Worm (Caenorhabditis elegans) whole organism, L2 larva: ENCODE results near the gene ugt-23.

ENCODE experiments used
- ama-1 ChIP-seq: fragments of 150-350 bp; optimal IDR thresholded peaks from 2 replicates; lab custom pipeline; 2018; ENCODE audit warnings: inconsistent platforms
- fos-1 ChIP-seq: fragments of 150-350 bp; optimal IDR thresholded peaks from 2 replicates; lab custom pipeline; 2014; ENCODE audit warnings: missing biosample characterization, missing genetic modification characterization
- lin-11 ChIP-seq: fragments of 150-350 bp; sonication (generic microtip); optimal IDR thresholded peaks from 2 replicates; lab custom pipeline; 2014; ENCODE audit warnings: missing biosample characterization, missing genetic modification characterization, inconsistent platforms, mixed read lengths
- nhr-11 ChIP-seq: fragments of 150-350 bp; optimal IDR thresholded peaks from 2 replicates; lab custom pipeline; 2014; ENCODE audit warnings: missing biosample characterization, missing genetic modification characterization

ce11 chrX:9931362-9931761, 6.4 kb upstream of the ugt-23 start, which contains the start of gene nra-3:
- TF ChIP-seq lin-11 (no peak), nhr-11 (tag; lab: Kevin White, UChicago) (no peak), fos-1 (tag; lab: Kevin White, UChicago) (no peak), ama-1 (lab: Kevin White, UChicago) (no peak)
